Worm (Caenorhabditis elegans): Measurements from ENCODE around the gene jmjd-3.3.
"Not testable (repeated sequence)": the region's sequence is repeated elsewhere in the genome, so short reads cannot be mapped to it uniquely, and the experiment has no call there.

The jmjd-3.3 gene

DNA sequence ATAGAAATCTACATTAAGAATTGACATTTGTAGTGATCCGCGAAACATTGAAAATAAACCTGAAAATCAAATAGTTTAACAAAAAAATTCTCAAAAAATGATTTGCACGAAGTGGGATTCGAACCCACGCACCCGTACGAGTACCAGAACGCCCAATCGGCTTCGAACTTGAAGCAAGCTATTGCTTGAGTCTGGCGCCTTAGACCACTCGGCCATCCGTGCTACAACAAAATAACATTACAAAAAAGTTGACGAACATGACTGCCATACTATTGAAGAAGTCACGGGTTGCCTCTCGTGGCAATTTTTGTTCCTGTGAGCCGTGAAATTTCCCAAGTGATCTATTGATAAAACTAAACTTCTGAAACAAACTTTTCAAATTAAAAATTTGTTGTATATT, 7.1 kb downstream of the jmjd-3.3 start:
- no peak for TF ChIP-seq unc-39 (tag; optimal IDR thresholded peaks at IDR 0.05)
- TF ChIP-seq lin-39 (tag; optimal IDR thresholded peaks at IDR 0.05), result no peak
- TF ChIP-seq ztf-11 (tag; optimal IDR thresholded peaks at IDR 0.05), result no peak
- no peak for TF ChIP-seq sma-9 (GFP tag; optimal IDR thresholded peaks at IDR 0.05)
- TF ChIP-seq sma-9 (tag; optimal IDR thresholded peaks at IDR 0.05), result no peak

DNA sequence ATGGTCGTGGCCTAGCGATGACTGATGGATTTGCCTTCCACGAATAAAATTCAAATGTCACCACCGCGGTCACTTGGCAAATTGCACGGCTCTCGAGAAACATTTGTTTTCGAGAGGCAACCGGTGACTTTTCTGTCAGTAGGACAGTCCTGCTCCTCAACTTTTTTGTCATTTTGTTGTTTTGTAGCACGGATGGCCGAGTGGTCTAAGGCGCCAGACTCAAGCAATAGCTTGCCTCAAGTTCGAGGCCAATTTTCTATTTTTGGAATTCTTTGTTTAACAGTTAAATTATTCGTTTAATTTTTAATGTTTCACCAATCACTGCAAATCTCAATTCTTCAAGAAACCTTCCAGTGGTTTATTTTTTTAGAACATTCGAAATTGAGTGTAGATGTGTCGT, 8.0 kb downstream of the jmjd-3.3 start:
- no peak for TF ChIP-seq gmeb-1 (tag; optimal IDR thresholded peaks at IDR 0.05)
- TF ChIP-seq Y55F3AM.14 (GFP tag; optimal IDR thresholded peaks at IDR 0.05), result no peak
- no peak for TF ChIP-seq lin-13 (GFP tag; optimal IDR thresholded peaks at IDR 0.05)
- TF ChIP-seq alr-1 (tag; optimal IDR thresholded peaks at IDR 0.05), result no peak
- TF ChIP-seq nhr-21 (tag; optimal IDR thresholded peaks at IDR 0.05), result no peak
- no peak for TF ChIP-seq lsy-2 (tag; optimal IDR thresholded peaks at IDR 0.05)
- no peak for TF ChIP-seq unc-62 (GFP tag; optimal IDR thresholded peaks at IDR 0.05)
- TF ChIP-seq lin-39 (tag; optimal IDR thresholded peaks at IDR 0.05), result no peak
- TF ChIP-seq peb-1 (tag; optimal IDR thresholded peaks at IDR 0.05), result no peak
- TF ChIP-seq blmp-1 (tag; optimal IDR thresholded peaks at IDR 0.05; ENCODE audit: insufficient read depth), result no peak
- no peak for TF ChIP-seq nhr-10 (tag; optimal IDR thresholded peaks at IDR 0.05)
- no peak for TF ChIP-seq R02D3.7 (tag; optimal IDR thresholded peaks at IDR 0.05)
- TF ChIP-seq mab-5 (tag; optimal IDR thresholded peaks at IDR 0.05), result no peak
- no peak for TF ChIP-seq elt-1 (tag; optimal IDR thresholded peaks at IDR 0.05)
- TF ChIP-seq zag-1 (tag; optimal IDR thresholded peaks at IDR 0.05), result no peak
- no peak for TF ChIP-seq mdl-1 (tag; optimal IDR thresholded peaks at IDR 0.05)
- TF ChIP-seq nhr-23 (tag; optimal IDR thresholded peaks at IDR 0.05), result no peak
- TF ChIP-seq skn-1 (tag; optimal IDR thresholded peaks at IDR 0.05), result no peak
- no peak for TF ChIP-seq ceh-82 (tag; optimal IDR thresholded peaks at IDR 0.05)
- no peak for TF ChIP-seq nhr-129 (tag; optimal IDR thresholded peaks at IDR 0.05)

DNA sequence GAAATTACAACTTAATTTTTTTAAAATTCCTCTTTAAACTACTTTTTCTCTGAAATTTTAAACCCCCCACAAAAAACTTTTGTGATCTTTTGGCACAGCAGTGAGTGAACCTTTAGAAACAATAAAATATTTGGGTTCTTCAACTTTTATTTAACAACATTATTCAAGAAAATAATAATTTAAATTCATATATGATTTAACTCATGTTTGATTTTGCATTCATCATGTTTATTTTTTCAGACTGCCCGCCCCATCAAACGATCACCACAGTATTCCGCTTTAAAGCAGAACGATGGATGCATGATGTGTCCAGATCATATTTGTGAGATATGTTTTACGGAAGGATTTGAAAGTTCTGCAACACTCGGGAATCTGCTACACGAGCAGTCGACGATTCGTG, 10.2 kb downstream of the jmjd-3.3 start, which contains the start of gene set-8:
Gene set-8 (plus strand): TSS at position 301 of the 400 bp plus-strand sequence.
- TF ChIP-seq ceh-16 (tag; optimal IDR thresholded peaks at IDR 0.05) (no peak), alr-1 (tag; optimal IDR thresholded peaks at IDR 0.05) (no peak), nhr-21 (tag; optimal IDR thresholded peaks at IDR 0.05) (no peak), snpc-4 (tag; optimal IDR thresholded peaks at IDR 0.05) (no peak), lin-11 (tag; optimal IDR thresholded peaks at IDR 0.05) (no peak), unc-39 (tag; optimal IDR thresholded peaks at IDR 0.05) (no peak), aly-2 (tag; optimal IDR thresholded peaks at IDR 0.05) (no peak), lin-39 (tag; optimal IDR thresholded peaks at IDR 0.05) (no peak), Y55F3AM.14 (GFP tag; optimal IDR thresholded peaks at IDR 0.05) (no peak), lsy-2 (tag; optimal IDR thresholded peaks at IDR 0.05) (no peak), nhr-11 (tag; optimal IDR thresholded peaks at IDR 0.05) (no peak), nhr-129 (tag; optimal IDR thresholded peaks at IDR 0.05) (no peak), gmeb-1 (tag; optimal IDR thresholded peaks at IDR 0.05) (no peak), dmd-4 (tag; optimal IDR thresholded peaks at IDR 0.05) (no peak), nhr-23 (tag; optimal IDR thresholded peaks at IDR 0.05) (no peak), unc-62 (GFP tag; optimal IDR thresholded peaks at IDR 0.05) (no peak), mbf-1 (tag; optimal IDR thresholded peaks at IDR 0.05) (no peak), peb-1 (tag; optimal IDR thresholded peaks at IDR 0.05) (no peak)

DNA sequence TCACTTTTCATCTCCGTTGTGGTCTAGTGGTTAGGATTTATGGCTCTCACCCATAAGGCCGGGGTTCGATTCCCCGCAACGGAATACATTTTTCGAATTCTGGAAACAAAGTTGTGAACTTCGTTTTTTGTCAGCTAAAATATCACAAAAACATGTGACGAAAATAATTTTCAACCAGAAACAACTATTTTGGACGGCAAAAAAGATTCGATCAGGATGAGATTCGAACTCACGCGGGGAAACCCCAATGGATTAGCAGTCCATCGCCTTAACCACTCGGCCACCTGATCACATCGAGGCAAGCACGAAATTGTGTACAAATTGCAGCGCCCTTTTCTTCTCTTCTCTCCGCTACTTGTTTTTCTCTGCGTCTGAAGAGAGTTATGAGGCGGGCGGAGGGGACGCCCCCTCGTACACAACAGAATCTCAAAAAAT, 12.5 kb downstream of the jmjd-3.3 start:
- TF ChIP-seq nhr-21 (tag; optimal IDR thresholded peaks at IDR 0.05), result peak; percentile 70
- TF ChIP-seq nhr-129 (tag; optimal IDR thresholded peaks at IDR 0.05), result peak; percentile 79
- TF ChIP-seq F13H6.1 (tag; optimal IDR thresholded peaks at IDR 0.05), result peak; percentile 46
- peak; percentile 49 for TF ChIP-seq C34F6.9 (tag; optimal IDR thresholded peaks at IDR 0.05)
- TF ChIP-seq unc-55 (GFP tag; optimal IDR thresholded peaks at IDR 0.05), result peak; percentile 59
- TF ChIP-seq egl-27 (tag; optimal IDR thresholded peaks at IDR 0.05), result peak; percentile 20
- TF ChIP-seq sma-3 (GFP tag; optimal IDR thresholded peaks at IDR 0.05), result peak; percentile 71
- peak; percentile 47 for TF ChIP-seq lin-13 (GFP tag; optimal IDR thresholded peaks at IDR 0.05)
- TF ChIP-seq Y55F3AM.14 (GFP tag; optimal IDR thresholded peaks at IDR 0.05), result peak; percentile 40
- TF ChIP-seq crh-2 (tag; optimal IDR thresholded peaks at IDR 0.05), result peak; percentile 57
- peak; percentile 42 for TF ChIP-seq fos-1 (tag; optimal IDR thresholded peaks at IDR 0.05)
- peak; percentile 20 to 52 for TF ChIP-seq lsy-2 (tag; optimal IDR thresholded peaks at IDR 0.05)
- TF ChIP-seq mdl-1 (tag; optimal IDR thresholded peaks at IDR 0.05), result peak in 1 of 2 experiments; percentile 54
- peak; percentile 51 for TF ChIP-seq zag-1 (tag; optimal IDR thresholded peaks at IDR 0.05)
- TF ChIP-seq lin-11 (tag; optimal IDR thresholded peaks at IDR 0.05), result peak; percentile 47
- TF ChIP-seq sma-9 (GFP tag; optimal IDR thresholded peaks at IDR 0.05), result peak; percentile 71
- not testable (repeated sequence) for TF ChIP-seq sma-9 (tag; optimal IDR thresholded peaks at IDR 0.05)
- TF ChIP-seq nhr-6 (tag; optimal IDR thresholded peaks at IDR 0.05), result peak; percentile 3

Measured in whole organism, L2 larva.